Worm (Caenorhabditis elegans): Measurements from ENCODE around the gene hog-1.

ce11 chrX:5818176-5818575 lies 35.9 kb downstream of the hog-1 start:
- TF ChIP-seq ets-4 (tag; optimal IDR thresholded peaks at IDR 0.05) = no peak
- no peak for TF ChIP-seq gmeb-2 (tag; optimal IDR thresholded peaks at IDR 0.05)
- peak; percentile 41 for TF ChIP-seq hlh-8 (tag; optimal IDR thresholded peaks at IDR 0.05)
- no peak for TF ChIP-seq ceh-30 (tag; optimal IDR thresholded peaks at IDR 0.05)
- no peak for TF ChIP-seq pag-3 (tag; optimal IDR thresholded peaks at IDR 0.05; ENCODE audit: borderline replicate concordance)
- peak; percentile 5 for TF ChIP-seq dmd-4 (tag; optimal IDR thresholded peaks at IDR 0.05; ENCODE audit: borderline replicate concordance)
- no peak for TF ChIP-seq nhr-11 (tag; optimal IDR thresholded peaks at IDR 0.05)
- no peak for TF ChIP-seq npax-4 (tag; optimal IDR thresholded peaks at IDR 0.05)
- TF ChIP-seq hlh-30 (tag; optimal IDR thresholded peaks at IDR 0.05; ENCODE audit: insufficient read depth) = no peak
- TF ChIP-seq fkh-10 (GFP tag; optimal IDR thresholded peaks at IDR 0.05) = no peak
- TF ChIP-seq pqm-1 (tag; optimal IDR thresholded peaks at IDR 0.05) = no peak
- TF ChIP-seq pat-9 (tag; optimal IDR thresholded peaks at IDR 0.05) = no peak
- TF ChIP-seq ceh-6 (GFP tag; optimal IDR thresholded peaks at IDR 0.05) = peak; percentile 22
